Worm (Caenorhabditis elegans): Measurements from ENCODE around the gene clec-213.

clec-213 gene

ce11 chrV:7624152-7624551 is 19.2 kb downstream of the clec-213 start, which contains the start of gene C50E3.13:
TSS of gene C50E3.13 (minus strand) at chrV:7624252.
- no peak for TF ChIP-seq ref-1 (GFP tag; conservative IDR thresholded peaks at IDR 0.05)
- no peak for TF ChIP-seq tab-1 (GFP tag; IDR thresholded peaks at IDR 0.05)
- no peak for TF ChIP-seq cog-1 (tag; optimal IDR thresholded peaks at IDR 0.05)
- TF ChIP-seq med-1 (GFP tag; optimal IDR thresholded peaks at IDR 0.05; ENCODE audit: insufficient read depth) = no peak
- no peak for TF ChIP-seq flt-1 (GFP tag; IDR thresholded peaks at IDR 0.05)
- TF ChIP-seq klf-2 (GFP tag; conservative IDR thresholded peaks at IDR 0.05) = no peak
- TF ChIP-seq ztf-29 (GFP tag; IDR thresholded peaks at IDR 0.05) = no peak
- TF ChIP-seq T22C8.4 (GFP tag; IDR thresholded peaks at IDR 0.05) = no peak
- TF ChIP-seq ztf-23 (GFP tag; IDR thresholded peaks at IDR 0.05) = no peak

ce11 chrV:7624652-7625051 is 19.7 kb downstream of the clec-213 start, which contains the start of gene grsp-4:
TSS of gene grsp-4 (plus strand) at chrV:7624952.
- no peak for TF ChIP-seq ztf-23 (GFP tag; IDR thresholded peaks at IDR 0.05)
- TF ChIP-seq ref-1 (GFP tag; conservative IDR thresholded peaks at IDR 0.05) = no peak
- no peak for TF ChIP-seq T22C8.4 (GFP tag; IDR thresholded peaks at IDR 0.05)
- no peak for TF ChIP-seq cog-1 (tag; optimal IDR thresholded peaks at IDR 0.05)
- no peak for TF ChIP-seq klf-2 (GFP tag; conservative IDR thresholded peaks at IDR 0.05)
- TF ChIP-seq med-1 (GFP tag; optimal IDR thresholded peaks at IDR 0.05; ENCODE audit: insufficient read depth) = no peak
- no peak for TF ChIP-seq ztf-29 (GFP tag; IDR thresholded peaks at IDR 0.05)
- no peak for TF ChIP-seq flt-1 (GFP tag; IDR thresholded peaks at IDR 0.05)
- TF ChIP-seq tab-1 (GFP tag; IDR thresholded peaks at IDR 0.05) = no peak

ce11 chrV:7626550-7626949 is 21.6 kb downstream of the clec-213 start, which contains the start of gene F07C4.6:
TSS of gene F07C4.6 (plus strand) at chrV:7626850.
- TF ChIP-seq ztf-23 (GFP tag; IDR thresholded peaks at IDR 0.05) (no peak), ref-1 (GFP tag; conservative IDR thresholded peaks at IDR 0.05) (no peak), T22C8.4 (GFP tag; IDR thresholded peaks at IDR 0.05) (no peak), tab-1 (GFP tag; IDR thresholded peaks at IDR 0.05) (no peak), flt-1 (GFP tag; IDR thresholded peaks at IDR 0.05) (no peak), klf-2 (GFP tag; conservative IDR thresholded peaks at IDR 0.05) (no peak)

ce11 chrV:7629504-7629903 is 24.5 kb downstream of the clec-213 start, which contains the start of gene srd-30:
TSS of gene srd-30 (plus strand) at chrV:7629804.
- TF ChIP-seq flt-1 (GFP tag; IDR thresholded peaks at IDR 0.05) = no peak
- no peak for TF ChIP-seq ref-1 (GFP tag; conservative IDR thresholded peaks at IDR 0.05)
- no peak for TF ChIP-seq T22C8.4 (GFP tag; IDR thresholded peaks at IDR 0.05)
- TF ChIP-seq klf-2 (GFP tag; conservative IDR thresholded peaks at IDR 0.05) = no peak
- no peak for TF ChIP-seq ztf-23 (GFP tag; IDR thresholded peaks at IDR 0.05)
- no peak for TF ChIP-seq cog-1 (tag; optimal IDR thresholded peaks at IDR 0.05)
- TF ChIP-seq ztf-29 (GFP tag; IDR thresholded peaks at IDR 0.05) = no peak
- TF ChIP-seq med-1 (GFP tag; optimal IDR thresholded peaks at IDR 0.05; ENCODE audit: insufficient read depth) = no peak
- no peak for TF ChIP-seq tab-1 (GFP tag; IDR thresholded peaks at IDR 0.05)

ce11 chrV:7631732-7632131 is 26.8 kb downstream of the clec-213 start, which contains the start of gene srd-25:
TSS of gene srd-25 (plus strand) at chrV:7632032.
- TF ChIP-seq flt-1 (GFP tag; IDR thresholded peaks at IDR 0.05) (no peak), ztf-29 (GFP tag; IDR thresholded peaks at IDR 0.05) (no peak), cog-1 (tag; optimal IDR thresholded peaks at IDR 0.05) (no peak)

ce11 chrV:7634657-7635056 is 29.7 kb downstream of the clec-213 start, which contains the start of gene srd-31:
TSS of gene srd-31 (minus strand) at chrV:7634757.
- TF ChIP-seq ztf-29 (GFP tag; IDR thresholded peaks at IDR 0.05) (no peak), flt-1 (GFP tag; IDR thresholded peaks at IDR 0.05) (no peak), klf-2 (GFP tag; conservative IDR thresholded peaks at IDR 0.05) (no peak), ref-1 (GFP tag; conservative IDR thresholded peaks at IDR 0.05) (no peak)

ce11 chrV:7635469-7635868 is 30.5 kb downstream of the clec-213 start, which contains the start of gene srd-29:
TSS of gene srd-29 (plus strand) at chrV:7635769.
- TF ChIP-seq ztf-29 (GFP tag; IDR thresholded peaks at IDR 0.05) = no peak
- TF ChIP-seq klf-2 (GFP tag; conservative IDR thresholded peaks at IDR 0.05) = no peak
- TF ChIP-seq cog-1 (tag; optimal IDR thresholded peaks at IDR 0.05) = no peak
- no peak for TF ChIP-seq ref-1 (GFP tag; conservative IDR thresholded peaks at IDR 0.05)
- TF ChIP-seq T22C8.4 (GFP tag; IDR thresholded peaks at IDR 0.05) = no peak
- no peak for TF ChIP-seq ztf-23 (GFP tag; IDR thresholded peaks at IDR 0.05)
- no peak for TF ChIP-seq tab-1 (GFP tag; IDR thresholded peaks at IDR 0.05)
- no peak for TF ChIP-seq med-1 (GFP tag; optimal IDR thresholded peaks at IDR 0.05; ENCODE audit: insufficient read depth)
- no peak for TF ChIP-seq flt-1 (GFP tag; IDR thresholded peaks at IDR 0.05)

ce11 chrV:7637801-7638200 is 32.8 kb downstream of the clec-213 start, which contains the start of gene clec-45:
TSS of gene clec-45 (plus strand) at chrV:7638101.
- TF ChIP-seq flt-1 (GFP tag; IDR thresholded peaks at IDR 0.05) = no peak
- no peak for TF ChIP-seq cog-1 (tag; optimal IDR thresholded peaks at IDR 0.05)
- no peak for TF ChIP-seq ztf-23 (GFP tag; IDR thresholded peaks at IDR 0.05)
- TF ChIP-seq ref-1 (GFP tag; conservative IDR thresholded peaks at IDR 0.05) = no peak
- TF ChIP-seq klf-2 (GFP tag; conservative IDR thresholded peaks at IDR 0.05) = no peak
- no peak for TF ChIP-seq tab-1 (GFP tag; IDR thresholded peaks at IDR 0.05)
- TF ChIP-seq med-1 (GFP tag; optimal IDR thresholded peaks at IDR 0.05; ENCODE audit: insufficient read depth) = no peak
- TF ChIP-seq T22C8.4 (GFP tag; IDR thresholded peaks at IDR 0.05) = no peak
- no peak for TF ChIP-seq ztf-29 (GFP tag; IDR thresholded peaks at IDR 0.05)

- TF ChIP-seq T22C8.4 (GFP tag; IDR thresholded peaks at IDR 0.05) = no peak
- no peak for TF ChIP-seq tab-1 (GFP tag; IDR thresholded peaks at IDR 0.05)
- no peak for TF ChIP-seq cog-1 (tag; optimal IDR thresholded peaks at IDR 0.05)
- TF ChIP-seq ztf-29 (GFP tag; IDR thresholded peaks at IDR 0.05) = no peak
- no peak for TF ChIP-seq med-1 (GFP tag; optimal IDR thresholded peaks at IDR 0.05; ENCODE audit: insufficient read depth)
- TF ChIP-seq ztf-23 (GFP tag; IDR thresholded peaks at IDR 0.05) = no peak
- no peak for TF ChIP-seq klf-2 (GFP tag; conservative IDR thresholded peaks at IDR 0.05)
- no peak for TF ChIP-seq flt-1 (GFP tag; IDR thresholded peaks at IDR 0.05)
- no peak for TF ChIP-seq ref-1 (GFP tag; conservative IDR thresholded peaks at IDR 0.05)
Measured at ce11 chrV:7639356-7639755, 34.4 kb downstream of the clec-213 start.

- TF ChIP-seq tab-1 (GFP tag; IDR thresholded peaks at IDR 0.05) = no peak
- TF ChIP-seq T22C8.4 (GFP tag; IDR thresholded peaks at IDR 0.05) = no peak
- TF ChIP-seq klf-2 (GFP tag; conservative IDR thresholded peaks at IDR 0.05) = no peak
- no peak for TF ChIP-seq cog-1 (tag; optimal IDR thresholded peaks at IDR 0.05)
Measured at ce11 chrV:7639787-7640186, 34.8 kb downstream of the clec-213 start, which contains the start of gene F07C4.10. TSS of gene F07C4.10 (minus strand) at chrV:7639887.

Data from whole organism, midembryonic.